Worm (Caenorhabditis elegans): ENCODE results near the gene lgc-6.

- no peak for TF ChIP-seq lin-39 (tag; optimal IDR thresholded peaks at IDR 0.05)
- no peak for TF ChIP-seq F13H6.1 (tag; optimal IDR thresholded peaks at IDR 0.05)
Measured at ce11 chrIV:8360817-8361216, 21.1 kb downstream of the lgc-6 start, which contains the start of gene sqv-1.

All from whole organism, L2 larva.